Worm (Caenorhabditis elegans): Measurements from ENCODE around the gene F54D5.17.
A peak's percentile ranks its signal among the peaks of the same experiment; 100 is the strongest.

Gene F54D5.17

DNA sequence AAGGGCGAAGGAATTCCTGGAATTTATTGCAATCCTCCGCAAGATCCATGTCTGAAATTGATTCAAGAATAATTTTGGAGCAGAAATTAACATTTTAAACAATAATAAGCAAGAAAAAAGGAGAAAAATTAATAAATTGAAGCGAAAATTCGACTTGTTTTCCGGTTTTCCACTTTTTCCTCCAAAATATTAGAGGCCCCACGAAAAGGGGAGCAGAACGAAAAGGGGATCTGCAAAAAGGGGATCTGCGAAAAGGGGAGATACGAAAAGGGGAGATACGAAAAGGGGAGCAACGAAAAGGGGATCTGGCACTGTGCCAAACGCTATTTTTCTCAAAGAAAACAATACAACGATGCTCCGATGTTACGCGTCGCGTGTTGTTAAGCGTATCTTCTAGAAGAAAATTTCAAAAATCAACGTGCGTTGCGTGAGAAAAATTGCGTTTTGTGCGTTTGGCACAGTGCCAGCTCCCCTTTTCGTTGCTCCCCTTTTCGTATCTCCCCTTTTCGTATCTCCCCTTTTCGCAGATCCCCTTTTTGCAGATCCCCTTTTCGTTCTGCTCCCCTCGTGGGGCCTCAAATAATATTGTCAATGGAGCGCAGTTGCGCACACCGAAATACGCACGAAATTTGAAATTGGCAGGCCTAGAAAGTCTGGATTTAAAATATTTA is 21.9 kb upstream of the F54D5.17 start, which contains the start of gene Y62F5A.12 (continued):
- TF ChIP-seq snpc-3.4 (tag; optimal IDR thresholded peaks at IDR 0.05) (peak; percentile 58), egl-44 (GFP tag; IDR thresholded peaks at IDR 0.05) (peak; percentile 86; the same call in 1 of the 2 replicates), ekl-4 (GFP tag; IDR thresholded peaks at IDR 0.05) (peak; percentile 94), madf-8 (GFP tag; conservative IDR thresholded peaks at IDR 0.05) (peak; percentile 96), aptf-2 (GFP tag; conservative IDR thresholded peaks at IDR 0.05) (peak; percentile 96), lsl-1 (GFP tag; optimal IDR thresholded peaks at IDR 0.05) (peak; percentile 78), efl-1 (GFP tag; optimal IDR thresholded peaks at IDR 0.05) (peak; percentile 52), F49E8.2 (tag; optimal IDR thresholded peaks at IDR 0.05; ENCODE audit: insufficient read depth) (peak; percentile 55), nhr-80 (tag; optimal IDR thresholded peaks at IDR 0.05) (peak; percentile 61), madf-3 (GFP tag; IDR thresholded peaks at IDR 0.05) (peak; percentile 93), die-1 (tag; optimal IDR thresholded peaks at IDR 0.05) (peak; percentile 37), nhr-90 (tag; optimal IDR thresholded peaks at IDR 0.05) (peak; percentile 14), ZK185.1 (tag; optimal IDR thresholded peaks at IDR 0.05; ENCODE audit: poor library complexity, severe bottlenecking) (peak; percentile 71), F52B5.7 (tag; optimal IDR thresholded peaks at IDR 0.05) (peak; percentile 65), lin-26 (GFP tag; IDR thresholded peaks at IDR 0.05) (peak; percentile 90), tbp1 (GFP tag; optimal IDR thresholded peaks at IDR 0.05) (peak; percentile 71), Y67H2A.10 (GFP tag; conservative IDR thresholded peaks at IDR 0.05) (peak; percentile 93), mcd-1 (GFP tag; IDR thresholded peaks at IDR 0.05) (peak; percentile 99), Y53F4B.3 (GFP tag; IDR thresholded peaks at IDR 0.05) (peak; percentile 93), rcor-1 (GFP tag; IDR thresholded peaks at IDR 0.05) (peak; percentile 94), lin-40 (tag; optimal IDR thresholded peaks at IDR 0.05) (peak; percentile 83)

DNA sequence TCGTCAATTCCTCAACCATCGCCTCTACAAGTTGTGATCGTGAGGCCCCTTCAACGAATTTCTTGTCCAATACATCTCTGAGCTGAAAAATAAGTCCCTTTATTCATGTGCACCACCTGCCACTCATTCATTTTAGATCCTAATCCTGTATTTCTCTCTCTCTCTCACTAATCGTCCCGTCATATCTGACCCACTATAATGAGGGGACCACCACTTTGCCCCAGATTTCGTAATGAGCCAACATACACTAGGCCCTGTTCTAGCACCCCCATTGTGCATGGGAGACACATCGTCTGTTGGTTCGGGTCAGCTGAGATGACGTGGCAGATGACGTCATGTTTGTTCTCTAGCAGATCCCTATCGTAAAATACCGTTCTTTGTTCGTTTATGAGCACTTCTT is 21.0 kb upstream of the F54D5.17 start:
- TF ChIP-seq lag-1 (GFP tag; IDR thresholded peaks at IDR 0.05) (0 out of 2 replicates have a peak, but pooled peaks have one; percentile 52), cebp-1 (GFP tag; IDR thresholded peaks at IDR 0.05) (no peak), cebp-1 (tag; optimal IDR thresholded peaks at IDR 0.05) (peak; percentile 40), aptf-2 (GFP tag; conservative IDR thresholded peaks at IDR 0.05) (0 out of 2 replicates have a peak, but pooled peaks have one; percentile 21), tbx-9 (tag; optimal IDR thresholded peaks at IDR 0.05; ENCODE audit: borderline replicate concordance) (no peak)

DNA sequence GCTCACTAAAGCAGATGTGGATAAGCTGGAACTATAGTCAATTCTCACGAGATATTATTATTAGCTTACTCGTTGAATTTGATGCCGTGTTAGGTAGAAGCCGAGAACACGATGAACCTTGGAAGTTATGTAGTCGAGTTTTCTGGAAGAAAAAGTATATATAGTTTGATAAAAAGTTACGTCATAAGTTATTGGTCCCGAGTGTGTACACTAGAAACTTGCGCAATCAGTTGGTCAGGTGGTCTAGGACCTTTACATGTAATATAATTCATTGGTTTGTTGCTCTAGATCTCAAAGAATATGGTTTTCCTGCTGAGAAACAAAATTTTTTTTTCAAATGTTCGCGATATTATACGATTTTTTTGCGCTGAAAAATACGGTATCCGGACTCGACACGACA is 20.5 kb upstream of the F54D5.17 start:
- TF ChIP-seq Y95B8A.8 (GFP tag; IDR thresholded peaks at IDR 0.05) (no peak), pha-4 (tag; optimal IDR thresholded peaks at IDR 0.05) (no peak)

ce11 chrII:11536505-11536904 is 19.9 kb upstream of the F54D5.17 start:
- TF ChIP-seq F10E7.11 (tag; optimal IDR thresholded peaks at IDR 0.05) (no peak), Y53G8AR.9 (GFP tag; conservative IDR thresholded peaks at IDR 0.05) (no peak), F57C9.4 (tag; optimal IDR thresholded peaks at IDR 0.05) (no peak), bed-2 (GFP tag; IDR thresholded peaks at IDR 0.05) (no peak), F52B5.7 (tag; optimal IDR thresholded peaks at IDR 0.05) (no peak), T26A5.8 (tag; optimal IDR thresholded peaks at IDR 0.05) (no peak), tbx-9 (tag; optimal IDR thresholded peaks at IDR 0.05; ENCODE audit: borderline replicate concordance) (no peak), sptf-2 (GFP tag; optimal IDR thresholded peaks at IDR 0.05) (no peak), madf-8 (GFP tag; conservative IDR thresholded peaks at IDR 0.05) (peak; percentile 93), snpc-1.3 (tag; optimal IDR thresholded peaks at IDR 0.05; ENCODE audit: insufficient read depth) (no peak), ceh-40 (GFP tag; IDR thresholded peaks at IDR 0.05) (no peak), B0019.2 (GFP tag; conservative IDR thresholded peaks at IDR 0.05) (no peak), aptf-2 (GFP tag; conservative IDR thresholded peaks at IDR 0.05) (no peak), D2030.7 (GFP tag; IDR thresholded peaks at IDR 0.05) (0 out of 2 replicates have a peak, but pooled peaks have one; percentile 28), madf-6 (GFP tag; IDR thresholded peaks at IDR 0.05) (peak; percentile 92), ZK185.1 (tag; optimal IDR thresholded peaks at IDR 0.05; ENCODE audit: poor library complexity, severe bottlenecking) (no peak), hsf-1 (GFP tag; IDR thresholded peaks at IDR 0.05) (no peak), rec-8 (tag; optimal IDR thresholded peaks at IDR 0.05) (no peak), nfyb-1 (GFP tag; IDR thresholded peaks at IDR 0.05) (no peak), atf-7 (tag; optimal IDR thresholded peaks at IDR 0.05) (no peak)

Data from whole organism, young adult.